Worm (Caenorhabditis elegans) whole organism, early embryonic: Measurements from ENCODE around the gene ckb-1.
A peak's percentile ranks its signal among the peaks of the same experiment; 100 is the strongest.
"Not testable (repeated sequence)": the region's sequence is repeated elsewhere in the genome, so short reads cannot be mapped to it uniquely, and the experiment has no call there.

ENCODE experiments used
- B0310.2 ChIP-seq: sonication (generic microtip); optimal IDR thresholded peaks from 2 replicates; lab custom pipeline; 2016; ENCODE audit warnings: mild to moderate bottlenecking, missing genetic modification characterization, missing compliant biosample characterization
- F13C5.2 ChIP-seq: sonication (generic microtip); optimal IDR thresholded peaks from 2 replicates; lab custom pipeline; 2017; ENCODE audit warnings: mild to moderate bottlenecking, missing genetic modification characterization, inconsistent platforms, missing compliant biosample characterization
- aly-1 ChIP-seq: sonication (generic microtip); optimal IDR thresholded peaks from 2 replicates; lab custom pipeline; 2016; ENCODE audit warnings: missing genetic modification characterization, missing compliant biosample characterization
- ama-1 ChIP-seq: fragments of 150-350 bp; optimal IDR thresholded peaks from 2 replicates; lab custom pipeline; 2014
- ceh-13 ChIP-seq: fragments of 200-800 bp; sonication (Bioruptor generic); optimal IDR thresholded peaks from 2 replicates; lab custom pipeline; 2018; ENCODE audit warnings: mild to moderate bottlenecking, missing genetic modification characterization, missing compliant biosample characterization
- ceh-36 ChIP-seq: sonication (generic microtip); optimal IDR thresholded peaks from 2 replicates; lab custom pipeline; 2016; ENCODE audit warnings: missing genetic modification characterization, inconsistent platforms, missing compliant biosample characterization
- ets-7 ChIP-seq: sonication (generic microtip); optimal IDR thresholded peaks from 2 replicates; lab custom pipeline; 2016; ENCODE audit warnings: missing genotype, missing genetic modification characterization, missing compliant biosample characterization
- flt-1 ChIP-seq: fragments of 200-800 bp; sonication (Bioruptor generic); IDR thresholded peaks from 2 replicates; pipeline ENCODE4 v1.3.6; 2022; ENCODE audit warnings: missing genetic modification characterization, missing compliant biosample characterization
- hmbx-1 ChIP-seq: sonication (generic microtip); optimal IDR thresholded peaks from 2 replicates; lab custom pipeline; 2016; ENCODE audit warnings: mild to moderate bottlenecking, missing genetic modification characterization, missing compliant biosample characterization
- hmg-4 ChIP-seq: fragments of 200-800 bp; sonication (Bioruptor generic); optimal IDR thresholded peaks from 2 replicates; lab custom pipeline; 2018; ENCODE audit warnings: mild to moderate bottlenecking, missing genetic modification characterization, missing compliant biosample characterization
- hnd-1 ChIP-seq: sonication (generic microtip); optimal IDR thresholded peaks from 2 replicates; lab custom pipeline; 2016; ENCODE audit warnings: missing genetic modification characterization, missing compliant biosample characterization
- sea-1 ChIP-seq: fragments of 200-800 bp; sonication (Bioruptor generic); conservative IDR thresholded peaks from 2 replicates; pipeline ENCODE4 v1.3.6; 2022; ENCODE audit warnings: missing genetic modification characterization, missing compliant biosample characterization
- tbx-11 ChIP-seq: fragments of 200-800 bp; sonication (Bioruptor generic); IDR thresholded peaks from 2 replicates; pipeline ENCODE4 v1.3.6; 2022; ENCODE audit warnings: missing genetic modification characterization, missing compliant biosample characterization

- TF ChIP-seq ama-1; ceh-13; ets-7 (tag; lab: Kevin White, UChicago); tbx-11 (GFP tag; lab: Robert Waterston, UW): not testable (repeated sequence)
- TF ChIP-seq aly-1 (tag; lab: Kevin White, UChicago), result peak; percentile 55
- peak; percentile 66 for TF ChIP-seq ceh-36
- peak; percentile 91 for TF ChIP-seq hmg-4 (GFP tag; lab: Kevin White, UChicago)
- peak; percentile 70; the same call in 1 of the 2 replicates for TF ChIP-seq sea-1 (GFP tag; lab: Robert Waterston, UW)
- peak; percentile 41 for TF ChIP-seq flt-1 (GFP tag; lab: Robert Waterston, UW)
- peak; percentile 47 for TF ChIP-seq F13C5.2 (tag; lab: Kevin White, UChicago)
- peak; percentile 36 for TF ChIP-seq hnd-1
- TF ChIP-seq B0310.2 (tag; lab: Kevin White, UChicago), result peak; percentile 71
- TF ChIP-seq hmbx-1 (tag; lab: Kevin White, UChicago), result peak; percentile 34
These were observed 13.7 kb downstream of the ckb-1 start for ce11 chrIII:4378600-4379293.
